Fruit fly (Drosophila melanogaster) whole organism, prepupa: Measurements from ENCODE around the gene CG46270.

ENCODE experiments used
- CG10631 ChIP-seq: fragments of 200-800 bp; sonication (Bioruptor generic); optimal IDR thresholded peaks from 2 replicates; lab custom pipeline; 2016; ENCODE audit warnings: missing biosample characterization, missing genetic modification characterization
- CG10669 ChIP-seq: fragments of 200-800 bp; sonication (Bioruptor generic); optimal IDR thresholded peaks from 3 replicates; lab custom pipeline; 2018; ENCODE audit warnings: missing biosample characterization, mild to moderate bottlenecking, missing genetic modification characterization, moderate library complexity
- CG11762 ChIP-seq: fragments of 200-800 bp; sonication (Bioruptor generic); optimal IDR thresholded peaks from 3 replicates; lab custom pipeline; 2016; ENCODE audit warnings: missing biosample characterization, missing genetic modification characterization; ENCODE audit not compliant: insufficient read depth
- CG11902 ChIP-seq: fragments of 200-800 bp; sonication (Bioruptor generic); optimal IDR thresholded peaks from 3 replicates; lab custom pipeline; 2016; ENCODE audit warnings: missing biosample characterization, missing genetic modification characterization
- CG1621 ChIP-seq: fragments of 200-800 bp; sonication (Bioruptor generic); optimal IDR thresholded peaks from 3 replicates; lab custom pipeline; 2018; ENCODE audit warnings: missing biosample characterization, mild to moderate bottlenecking, missing genetic modification characterization
- CG16779 ChIP-seq: fragments of 200-800 bp; sonication (Bioruptor generic); optimal IDR thresholded peaks from 3 replicates; lab custom pipeline; 2017; ENCODE audit warnings: missing biosample characterization, mild to moderate bottlenecking, missing genetic modification characterization
- CG3032 ChIP-seq: fragments of 200-800 bp; optimal IDR thresholded peaks from 2 replicates; lab custom pipeline; 2019; ENCODE audit warnings: missing biosample characterization, mild to moderate bottlenecking, missing genetic modification characterization, moderate library complexity
- CG31627 ChIP-seq: fragments of 200-800 bp; sonication (Bioruptor generic); optimal IDR thresholded peaks from 3 replicates; lab custom pipeline; 2016; ENCODE audit warnings: missing biosample characterization, missing genetic modification characterization
- CG32006 ChIP-seq: fragments of 200-800 bp; sonication (Bioruptor generic); optimal IDR thresholded peaks from 3 replicates; lab custom pipeline; 2017; ENCODE audit warnings: missing biosample characterization, mild to moderate bottlenecking, missing genetic modification characterization
- CG34406 ChIP-seq: fragments of 200-800 bp; sonication (Bioruptor generic); optimal IDR thresholded peaks from 3 replicates; lab custom pipeline; 2016; ENCODE audit warnings: missing biosample characterization, missing genetic modification characterization
- CG3919 ChIP-seq: fragments of 200-800 bp; sonication (Bioruptor generic); optimal IDR thresholded peaks from 3 replicates; lab custom pipeline; 2016; ENCODE audit warnings: missing biosample characterization, missing genetic modification characterization
- CG4318 ChIP-seq: fragments of 200-800 bp; sonication (Bioruptor generic); optimal IDR thresholded peaks from 3 replicates; lab custom pipeline; 2017; ENCODE audit warnings: missing biosample characterization, mild to moderate bottlenecking, missing genetic modification characterization
- CG6163 ChIP-seq: fragments of 200-800 bp; sonication (Bioruptor generic); IDR thresholded peaks from 3 replicates; pipeline ENCODE4 v1.3.6; 2022; ENCODE audit warnings: missing biosample characterization, missing genetic modification characterization
- CG6276 ChIP-seq: fragments of 200-800 bp; sonication (Bioruptor generic); optimal IDR thresholded peaks from 2 replicates; lab custom pipeline; 2017; ENCODE audit warnings: missing biosample characterization, mild to moderate bottlenecking, missing genetic modification characterization
- CG6792 ChIP-seq: fragments of 200-800 bp; sonication (Bioruptor generic); optimal IDR thresholded peaks from 3 replicates; lab custom pipeline; 2016; ENCODE audit warnings: missing biosample characterization, missing genetic modification characterization
- CG6808 ChIP-seq: fragments of 200-800 bp; sonication (Bioruptor generic); optimal IDR thresholded peaks from 3 replicates; lab custom pipeline; 2017; ENCODE audit warnings: missing biosample characterization, missing genetic modification characterization, mild to moderate bottlenecking, moderate library complexity, missing genetic modification reagents
- CG7368 ChIP-seq: fragments of 200-800 bp; sonication (Bioruptor generic); optimal IDR thresholded peaks from 3 replicates; lab custom pipeline; 2016; ENCODE audit warnings: missing biosample characterization, missing genetic modification characterization
- CG8119 ChIP-seq: fragments of 200-800 bp; sonication (Bioruptor generic); IDR thresholded peaks from 3 replicates; pipeline ENCODE4 v1.3.6; 2022; ENCODE audit warnings: missing biosample characterization, missing genetic modification characterization
- CG8319 ChIP-seq: fragments of 200-800 bp; sonication (Bioruptor generic); optimal IDR thresholded peaks from 3 replicates; lab custom pipeline; 2016; ENCODE audit warnings: missing biosample characterization, missing genetic modification characterization
- CG9139 ChIP-seq: fragments of 200-800 bp; sonication (Bioruptor generic); optimal IDR thresholded peaks from 3 replicates; lab custom pipeline; 2017; ENCODE audit warnings: missing biosample characterization, mild to moderate bottlenecking, missing genetic modification characterization
- Eip75B ChIP-seq: fragments of 200-800 bp; sonication (Bioruptor generic); optimal IDR thresholded peaks from 3 replicates; lab custom pipeline; 2016; ENCODE audit warnings: missing biosample characterization, missing genetic modification characterization
- Eip78C ChIP-seq: fragments of 200-800 bp; sonication (Bioruptor generic); peaks from one replicate; lab custom pipeline; 2016; ENCODE audit warnings: missing biosample characterization, missing genetic modification characterization
- Eip93F ChIP-seq: fragments of 200-800 bp; sonication (Bioruptor generic); optimal IDR thresholded peaks from 2 replicates; lab custom pipeline; 2016; ENCODE audit warnings: missing biosample characterization, mild to moderate bottlenecking, missing genetic modification characterization
- Ets96B ChIP-seq: fragments of 200-800 bp; optimal IDR thresholded peaks from 2 replicates; lab custom pipeline; 2019; ENCODE audit warnings: missing biosample characterization, mild to moderate bottlenecking, missing genetic modification characterization, moderate library complexity
- Hr38 ChIP-seq: sonication (Bioruptor generic); optimal IDR thresholded peaks from 2 replicates; lab custom pipeline; 2016; ENCODE audit warnings: missing biosample characterization, missing genetic modification characterization
- Hr39 ChIP-seq: fragments of 200-800 bp; sonication (Bioruptor generic); optimal IDR thresholded peaks from 2 replicates; lab custom pipeline; 2016; ENCODE audit warnings: missing biosample characterization, missing genetic modification characterization
- Hr4 ChIP-seq: fragments of 200-800 bp; sonication (Bioruptor generic); optimal IDR thresholded peaks from 3 replicates; lab custom pipeline; 2016; ENCODE audit warnings: missing biosample characterization, missing genetic modification characterization
- Lpt ChIP-seq: fragments of 200-800 bp; sonication (Bioruptor generic); optimal IDR thresholded peaks from 3 replicates; lab custom pipeline; 2016; ENCODE audit warnings: missing biosample characterization, missing genetic modification characterization
- Met ChIP-seq: fragments of 200-800 bp; sonication (Bioruptor generic); optimal IDR thresholded peaks from 3 replicates; lab custom pipeline; 2016; ENCODE audit warnings: missing biosample characterization, missing genetic modification characterization
- Smox ChIP-seq: fragments of 200-800 bp; sonication (Bioruptor generic); optimal IDR thresholded peaks from 3 replicates; lab custom pipeline; 2016; ENCODE audit warnings: missing biosample characterization, missing genetic modification characterization
- Sox102F ChIP-seq: fragments of 200-800 bp; sonication (Bioruptor generic); optimal IDR thresholded peaks from 2 replicates; lab custom pipeline; 2016; ENCODE audit warnings: missing biosample characterization, mild to moderate bottlenecking, missing genetic modification characterization
- Sox14 ChIP-seq: fragments of 200-800 bp; sonication (Bioruptor generic); optimal IDR thresholded peaks from 3 replicates; lab custom pipeline; 2016; ENCODE audit warnings: missing biosample characterization, missing genetic modification characterization
- Sox15 ChIP-seq: fragments of 200-800 bp; sonication (Bioruptor generic); optimal IDR thresholded peaks from 3 replicates; lab custom pipeline; 2016; ENCODE audit warnings: missing biosample characterization, missing genetic modification characterization
- achi ChIP-seq: fragments of 200-800 bp; sonication (Bioruptor generic); optimal IDR thresholded peaks from 3 replicates; lab custom pipeline; 2016; ENCODE audit warnings: missing biosample characterization, missing genetic modification characterization
- acj6 ChIP-seq: fragments of 200-800 bp; sonication (Bioruptor generic); optimal IDR thresholded peaks from 3 replicates; lab custom pipeline; 2016; ENCODE audit warnings: missing biosample characterization, missing genetic modification characterization
- cyc ChIP-seq: fragments of 200-800 bp; sonication (Bioruptor generic); optimal IDR thresholded peaks from 3 replicates; lab custom pipeline; 2016; ENCODE audit warnings: missing biosample characterization, missing genetic modification characterization
- dac ChIP-seq: fragments of 200-800 bp; sonication (Bioruptor generic); optimal IDR thresholded peaks from 2 replicates; lab custom pipeline; 2017; ENCODE audit warnings: missing biosample characterization, mild to moderate bottlenecking, missing genetic modification characterization
- dsx ChIP-seq: fragments of 200-800 bp; optimal IDR thresholded peaks from 3 replicates; lab custom pipeline; 2019; ENCODE audit warnings: missing biosample characterization, mild to moderate bottlenecking, missing genetic modification characterization, moderate library complexity; ENCODE audit not compliant: poor library complexity, severe bottlenecking
- eg ChIP-seq: fragments of 200-800 bp; sonication (Bioruptor generic); IDR thresholded peaks from 3 replicates; pipeline ENCODE4 v1.3.6; 2022; ENCODE audit warnings: missing biosample characterization, missing genetic modification characterization
- esn ChIP-seq: fragments of 200-800 bp; sonication (Bioruptor generic); optimal IDR thresholded peaks from 2 replicates; lab custom pipeline; 2016; ENCODE audit warnings: missing biosample characterization, mild to moderate bottlenecking, missing genetic modification characterization, moderate library complexity
- fd59A ChIP-seq: fragments of 200-800 bp; sonication (Bioruptor generic); optimal IDR thresholded peaks from 2 replicates; lab custom pipeline; 2017; ENCODE audit warnings: missing biosample characterization, mild to moderate bottlenecking, missing genetic modification characterization, missing genetic modification reagents
- fd85E ChIP-seq: fragments of 200-800 bp; sonication (Bioruptor generic); optimal IDR thresholded peaks from 3 replicates; lab custom pipeline; 2016; ENCODE audit warnings: missing biosample characterization, missing genetic modification characterization
- fkh ChIP-seq: fragments of 200-800 bp; sonication (Bioruptor generic); optimal IDR thresholded peaks from 3 replicates; lab custom pipeline; 2017; ENCODE audit warnings: missing biosample characterization, mild to moderate bottlenecking, missing genetic modification characterization, moderate library complexity
- lz ChIP-seq: fragments of 200-800 bp; sonication (Bioruptor generic); optimal IDR thresholded peaks from 3 replicates; lab custom pipeline; 2016; ENCODE audit warnings: missing biosample characterization, missing genetic modification characterization
- net ChIP-seq: fragments of 200-800 bp; sonication (Bioruptor generic); optimal IDR thresholded peaks from 3 replicates; lab custom pipeline; 2016; ENCODE audit warnings: missing biosample characterization, missing genetic modification characterization
- pdm3 ChIP-seq: fragments of 200-800 bp; sonication (Bioruptor generic); optimal IDR thresholded peaks from 3 replicates; lab custom pipeline; 2016; ENCODE audit warnings: missing biosample characterization, missing genetic modification characterization
- ss ChIP-seq, 2 experiments: fragments of 200-800 bp; sonication (Bioruptor generic); optimal IDR thresholded peaks; 2 replicates in 1 of 2; 3 replicates in 1 of 2; lab custom pipeline; 2017 to 2018; ENCODE audit warnings: mild to moderate bottlenecking in 2 of 2, missing biosample characterization in 2 of 2, missing genetic modification characterization in 2 of 2, moderate library complexity in 1 of 2
- svp ChIP-seq: fragments of 200-800 bp; sonication (Bioruptor generic); peaks from one replicate; lab custom pipeline; 2016; ENCODE audit warnings: missing biosample characterization, missing genetic modification characterization
- vri ChIP-seq: fragments of 200-800 bp; sonication (Bioruptor generic); optimal IDR thresholded peaks from 3 replicates; lab custom pipeline; 2016; ENCODE audit warnings: missing biosample characterization, mild to moderate bottlenecking, missing genetic modification characterization

Gene CG46270

DNA sequence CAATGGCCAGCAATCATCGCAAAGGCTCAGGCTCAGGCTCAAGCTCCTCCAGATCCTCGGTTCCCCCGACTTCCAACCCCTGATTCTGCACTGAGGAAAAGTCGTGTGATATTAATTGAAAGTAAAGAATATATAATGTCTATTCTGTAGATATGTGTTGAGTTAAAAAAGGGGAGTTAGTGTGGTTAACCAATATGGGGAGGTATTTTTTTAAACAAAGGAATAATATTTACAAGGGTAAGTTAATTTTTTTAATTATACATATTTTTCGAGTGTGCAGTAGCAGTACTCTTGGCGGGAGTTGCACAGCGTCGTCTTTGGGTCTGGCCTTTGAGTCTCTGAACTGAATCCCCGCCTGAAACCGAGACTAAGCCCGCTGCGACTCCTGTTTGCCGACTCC is 38.1 kb upstream of the CG46270 start (continued):
- TF ChIP-seq CG4318 (GFP tag; lab: Kevin White, UChicago) (no peak), CG6808 (GFP tag; lab: Kevin White, UChicago) (peak; percentile 51), Ets96B (tag; lab: Kevin White, UChicago) (peak; percentile 71), Sox102F (GFP tag; lab: Kevin White, UChicago) (peak; percentile 43), svp (GFP tag; lab: Kevin White, UChicago) (peak; percentile 91), CG10669 (GFP tag; lab: Kevin White, UChicago) (peak; percentile 31), CG7368 (GFP tag; lab: Kevin White, UChicago) (peak; percentile 7), acj6 (peak; percentile 20), eg (GFP tag; lab: Robert Waterston, UW) (no peak), Eip93F (GFP tag; lab: Kevin White, UChicago) (no peak), Met (GFP tag; lab: Kevin White, UChicago) (peak; percentile 74), Eip75B (peak; percentile 46)

DNA sequence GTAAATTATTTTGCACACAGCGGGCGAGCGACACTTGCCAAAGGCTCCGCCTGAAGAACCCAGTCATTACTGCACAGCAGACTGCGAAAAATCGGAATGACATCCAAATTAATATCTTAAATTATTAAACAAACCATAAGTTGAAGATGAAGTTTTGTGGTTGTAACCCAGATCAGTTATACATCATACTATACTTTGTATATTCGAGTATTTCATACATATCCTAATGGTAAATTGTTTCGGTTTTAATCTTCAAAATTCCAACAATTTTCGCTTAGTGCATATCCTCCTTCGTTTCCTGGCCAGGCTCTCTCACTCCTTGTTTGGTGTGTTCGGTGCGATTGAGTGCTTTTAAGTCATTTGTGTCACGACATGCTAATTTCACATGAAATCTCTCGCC is 35.3 kb upstream of the CG46270 start:
- TF ChIP-seq CG6792 (GFP tag; lab: Kevin White, UChicago) (no peak), CG31627 (no peak), CG3919 (GFP tag; lab: Kevin White, UChicago) (peak; percentile 19), CG6276 (GFP tag; lab: Kevin White, UChicago) (no peak), CG8319 (GFP tag; lab: Kevin White, UChicago) (no peak), CG6808 (GFP tag; lab: Kevin White, UChicago) (peak; percentile 38), net (GFP tag; lab: Kevin White, UChicago) (no peak), CG4318 (GFP tag; lab: Kevin White, UChicago) (no peak), Hr39 (no peak), CG11762 (GFP tag; lab: Kevin White, UChicago) (no peak), dac (GFP tag; lab: Kevin White, UChicago) (no peak), fd85E (no peak), CG10631 (GFP tag; lab: Kevin White, UChicago) (peak; percentile 32), CG11902 (GFP tag; lab: Kevin White, UChicago) (no peak), eg (GFP tag; lab: Robert Waterston, UW) (no peak), lz (GFP tag; lab: Kevin White, UChicago) (peak; percentile 11), Sox15 (GFP tag; lab: Kevin White, UChicago) (no peak), CG1621 (tag; lab: Kevin White, UChicago) (peak; percentile 14), Met (GFP tag; lab: Kevin White, UChicago) (peak; percentile 39), cyc (GFP tag; lab: Kevin White, UChicago) (peak; percentile 3), dsx (GFP tag; lab: Kevin White, UChicago) (peak; percentile 22), Lpt (no peak), Smox (GFP tag; lab: Kevin White, UChicago) (peak; percentile 15), vri (GFP tag; lab: Kevin White, UChicago) (no peak), Eip93F (GFP tag; lab: Kevin White, UChicago) (no peak), Eip78C (GFP tag; lab: Kevin White, UChicago) (peak; percentile 66), CG32006 (no peak), CG16779 (tag; lab: Kevin White, UChicago) (no peak), Sox14 (no peak), fd59A (GFP tag; lab: Kevin White, UChicago) (peak; percentile 25), Eip75B (no peak), svp (GFP tag; lab: Kevin White, UChicago) (peak; percentile 65), pdm3 (GFP tag; lab: Kevin White, UChicago) (no peak), CG34406 (GFP tag; lab: Kevin White, UChicago) (no peak), Hr4 (GFP tag; lab: Kevin White, UChicago) (no peak), achi (peak; percentile 15), esn (GFP tag; lab: Kevin White, UChicago) (peak; percentile 30), Hr38 (GFP tag; lab: Kevin White, UChicago) (no peak), Ets96B (tag; lab: Kevin White, UChicago) (peak; percentile 59), ss (GFP tag; optimal IDR thresholded peaks at IDR 0.05; lab: Kevin White, UChicago) (peak; percentile 2 to 56), Sox102F (GFP tag; lab: Kevin White, UChicago) (no peak), CG8119 (GFP tag; lab: Robert Waterston, UW) (no peak), fkh (no peak), CG9139 (GFP tag; lab: Kevin White, UChicago) (no peak), CG3032 (tag; lab: Kevin White, UChicago) (peak; percentile 46), CG6163 (GFP tag; lab: Robert Waterston, UW) (no peak)
